Fruit fly (Drosophila melanogaster) whole organism, pupa: ENCODE measurements around the gene sog.

Source experiments
- CG10348 ChIP-seq: fragments of 200-800 bp; sonication (Bioruptor generic); IDR thresholded peaks from 2 replicates; pipeline ENCODE4 v1.3.6; 2022; ENCODE audit warnings: missing biosample characterization, missing genetic modification characterization
- CG12605 ChIP-seq: fragments of 200-800 bp; sonication (Bioruptor generic); IDR thresholded peaks from 2 replicates; pipeline ENCODE4 v1.3.6; 2022; ENCODE audit warnings: missing biosample characterization, missing genetic modification characterization
- CG13204 ChIP-seq: fragments of 200-800 bp; sonication (Bioruptor generic); optimal IDR thresholded peaks from 2 replicates; lab custom pipeline; 2018; ENCODE audit warnings: missing biosample characterization, mild to moderate bottlenecking, missing genetic modification characterization, moderate library complexity
- CG14655 ChIP-seq: fragments of 200-800 bp; sonication (Bioruptor generic); optimal IDR thresholded peaks from 3 replicates; lab custom pipeline; 2017; ENCODE audit warnings: mild to moderate bottlenecking, missing biosample characterization, missing genetic modification reagents, missing genetic modification characterization
- CG15710 ChIP-seq: fragments of 200-800 bp; sonication (Bioruptor generic); optimal IDR thresholded peaks from 2 replicates; lab custom pipeline; 2018; ENCODE audit warnings: missing biosample characterization, mild to moderate bottlenecking, missing genetic modification characterization, moderate library complexity
- CG17806 ChIP-seq: fragments of 200-800 bp; sonication (Bioruptor generic); optimal IDR thresholded peaks from 2 replicates; lab custom pipeline; 2018; ENCODE audit warnings: missing biosample characterization, mild to moderate bottlenecking, missing genetic modification characterization, moderate library complexity
- CG32121 ChIP-seq: fragments of 200-800 bp; sonication (Bioruptor generic); IDR thresholded peaks from 2 replicates; pipeline ENCODE4 v1.3.6; 2022; ENCODE audit warnings: missing biosample characterization, missing genetic modification characterization
- CG34367 ChIP-seq: fragments of 200-800 bp; sonication (Bioruptor generic); optimal IDR thresholded peaks from 2 replicates; lab custom pipeline; 2018; ENCODE audit warnings: missing biosample characterization, mild to moderate bottlenecking, missing genetic modification characterization
- CG4496 ChIP-seq: fragments of 200-800 bp; sonication (Bioruptor generic); IDR thresholded peaks from 3 replicates; pipeline ENCODE4 v1.3.6; 2022; ENCODE audit warnings: missing biosample characterization, missing genetic modification characterization
- CG8159 ChIP-seq: fragments of 200-800 bp; sonication (Bioruptor generic); optimal IDR thresholded peaks from 3 replicates; lab custom pipeline; 2018; ENCODE audit warnings: missing biosample characterization, mild to moderate bottlenecking, missing genetic modification characterization, moderate library complexity
- CG8301 ChIP-seq: fragments of 200-800 bp; sonication (Bioruptor generic); optimal IDR thresholded peaks from 2 replicates; lab custom pipeline; 2018; ENCODE audit warnings: missing biosample characterization, mild to moderate bottlenecking, missing genetic modification characterization
- CG9948 ChIP-seq: fragments of 200-800 bp; sonication (Bioruptor generic); optimal IDR thresholded peaks from 2 replicates; lab custom pipeline; 2018; ENCODE audit warnings: missing biosample characterization, mild to moderate bottlenecking, missing genetic modification characterization, moderate library complexity
- D1 ChIP-seq: fragments of 200-800 bp; sonication (Bioruptor generic); optimal IDR thresholded peaks from 2 replicates; lab custom pipeline; 2018; ENCODE audit warnings: missing biosample characterization, mild to moderate bottlenecking, missing genetic modification characterization, moderate library complexity
- EcR ChIP-seq: fragments of 200-800 bp; sonication (Bioruptor generic); optimal IDR thresholded peaks from 3 replicates; lab custom pipeline; 2019; ENCODE audit warnings: missing biosample characterization, missing genetic modification characterization, mild to moderate bottlenecking, moderate library complexity, missing genetic modification reagents
- Ets98B ChIP-seq: fragments of 200-800 bp; sonication (Bioruptor generic); IDR thresholded peaks from 2 replicates; pipeline ENCODE4 v1.3.6; 2022; ENCODE audit warnings: missing biosample characterization, missing genetic modification characterization
- Pif1A ChIP-seq: fragments of 200-800 bp; sonication (Bioruptor generic); optimal IDR thresholded peaks from 3 replicates; lab custom pipeline; 2016; ENCODE audit warnings: missing biosample characterization, missing genetic modification characterization
- Pif1B ChIP-seq: fragments of 200-800 bp; sonication (Bioruptor generic); optimal IDR thresholded peaks from 3 replicates; lab custom pipeline; 2016; ENCODE audit warnings: missing biosample characterization, missing genetic modification characterization
- Snoo ChIP-seq: fragments of 200-800 bp; sonication (Bioruptor generic); optimal IDR thresholded peaks from 3 replicates; lab custom pipeline; 2017; ENCODE audit warnings: missing biosample characterization, mild to moderate bottlenecking, missing genetic modification characterization, inconsistent platforms
- fd96Ca ChIP-seq: fragments of 200-800 bp; sonication (Bioruptor generic); IDR thresholded peaks from 3 replicates; pipeline ENCODE4 v1.3.6; 2022; ENCODE audit warnings: missing biosample characterization, missing genetic modification characterization
- gl ChIP-seq: fragments of 200-800 bp; sonication (Bioruptor generic); optimal IDR thresholded peaks from 2 replicates; lab custom pipeline; 2018; ENCODE audit warnings: missing biosample characterization, mild to moderate bottlenecking, missing genetic modification characterization
- rn ChIP-seq: fragments of 200-800 bp; sonication (Bioruptor generic); IDR thresholded peaks from 2 replicates; pipeline ENCODE4 v1.3.6; 2022; ENCODE audit warnings: missing biosample characterization, missing genetic modification characterization

sog gene

DNA sequence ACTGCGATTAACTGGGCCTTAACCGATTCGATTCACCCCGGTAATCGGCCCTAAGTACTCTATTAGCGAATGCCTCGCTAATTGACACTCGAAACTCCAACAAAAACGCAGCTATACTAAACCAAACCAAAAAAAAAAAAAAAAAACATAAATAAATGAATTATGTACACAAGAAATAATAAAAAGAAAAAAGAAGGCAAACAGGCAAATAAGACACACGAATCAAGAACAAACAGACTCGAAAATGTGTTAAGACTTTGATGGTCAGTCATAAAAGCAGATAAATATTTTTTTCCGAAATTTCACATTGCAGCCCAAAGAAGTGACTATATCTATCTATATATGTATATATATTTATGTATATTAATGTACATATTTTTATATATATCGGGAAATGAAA is 6.7 kb upstream of the sog start:
- TF ChIP-seq Ets98B = no peak
- TF ChIP-seq CG8159 (tag; lab: Kevin White, UChicago) = no peak
- TF ChIP-seq Snoo (tag; lab: Kevin White, UChicago) = no peak
- no peak for TF ChIP-seq CG32121 (GFP tag; lab: Robert Waterston, UW)
- no peak for TF ChIP-seq CG4496
- TF ChIP-seq CG8301 = no peak
- no peak for TF ChIP-seq EcR (GFP tag; lab: Kevin White, UChicago)
- no peak for TF ChIP-seq Pif1B (GFP tag; lab: Kevin White, UChicago)
- TF ChIP-seq gl = no peak
- TF ChIP-seq CG9948 (tag; lab: Kevin White, UChicago) = no peak
- TF ChIP-seq CG10348 (GFP tag; lab: Robert Waterston, UW) = no peak
- no peak for TF ChIP-seq D1 (tag; lab: Kevin White, UChicago)
- TF ChIP-seq CG13204 (GFP tag; lab: Kevin White, UChicago) = no peak
- no peak for TF ChIP-seq rn (GFP tag; lab: Robert Waterston, UW)
- TF ChIP-seq CG15710 (tag; lab: Kevin White, UChicago) = no peak
- TF ChIP-seq Pif1A = no peak

- TF ChIP-seq fd96Ca (peak; percentile 63; the same call in 2 of the 3 replicates), Pif1A (peak; percentile 24), Snoo (tag; lab: Kevin White, UChicago) (no peak), CG14655 (peak; percentile 85), rn (GFP tag; lab: Robert Waterston, UW) (0 out of 2 replicates have a peak, but pooled peaks have one; percentile 5), D1 (tag; lab: Kevin White, UChicago) (no peak), CG17806 (tag; lab: Kevin White, UChicago) (peak; percentile 53), CG4496 (peak; percentile 77), CG8159 (tag; lab: Kevin White, UChicago) (peak; percentile 37), CG9948 (tag; lab: Kevin White, UChicago) (peak; percentile 61), gl (no peak), CG8301 (peak; percentile 83), Pif1B (GFP tag; lab: Kevin White, UChicago) (peak; percentile 48), CG12605 (GFP tag; lab: Robert Waterston, UW) (peak; percentile 47; the same call in 1 of the 2 replicates), CG10348 (GFP tag; lab: Robert Waterston, UW) (no peak), Ets98B (peak; percentile 57), CG34367 (tag; lab: Kevin White, UChicago) (peak; percentile 23), CG15710 (tag; lab: Kevin White, UChicago) (peak; percentile 30)
Observed at dm6 chrX:15639017-15639416, 5.8 kb upstream of the sog start.

dm6 chrX:15632669-15633068 is 565 bp downstream of the sog start:
- TF ChIP-seq CG14655 (peak; percentile 1), CG15710 (tag; lab: Kevin White, UChicago) (no peak), CG9948 (tag; lab: Kevin White, UChicago) (no peak), CG32121 (GFP tag; lab: Robert Waterston, UW) (no peak), CG12605 (GFP tag; lab: Robert Waterston, UW) (no peak), Pif1A (no peak), CG8301 (no peak)

dm6 chrX:15631465-15631864 is 1.8 kb downstream of the sog start:
- TF ChIP-seq CG4496 (0 out of 3 replicates have a peak, but pooled peaks have one; percentile 14), CG14655 (no peak)

DNA sequence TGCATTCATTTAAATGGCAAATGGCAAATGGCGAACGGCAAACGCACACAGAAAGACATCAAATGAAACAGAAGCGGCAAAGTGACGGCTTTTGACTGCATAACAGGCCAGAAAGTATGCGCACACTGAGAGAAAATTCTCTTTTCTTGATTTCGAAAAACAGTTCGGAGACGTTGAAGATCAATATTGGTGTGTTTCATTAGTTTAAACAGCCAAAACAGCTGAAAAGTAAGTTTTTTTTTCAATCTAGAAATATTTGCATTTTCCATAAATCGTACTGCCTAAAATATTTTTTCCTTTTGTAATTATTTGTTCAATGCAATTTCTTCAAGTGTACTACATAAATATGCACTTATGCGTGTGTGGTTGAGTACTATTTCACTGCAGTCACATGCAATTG is 2.4 kb downstream of the sog start:
- TF ChIP-seq CG4496 = 0 out of 3 replicates have a peak, but pooled peaks have one; percentile 51
- peak; percentile 21 for TF ChIP-seq CG14655
- peak; percentile 15 for TF ChIP-seq CG8301
- no peak for TF ChIP-seq CG9948 (tag; lab: Kevin White, UChicago)
- no peak for TF ChIP-seq Pif1A
- TF ChIP-seq CG10348 (GFP tag; lab: Robert Waterston, UW) = 0 out of 2 replicates have a peak, but pooled peaks have one; percentile 9
- TF ChIP-seq CG15710 (tag; lab: Kevin White, UChicago) = no peak
- TF ChIP-seq CG12605 (GFP tag; lab: Robert Waterston, UW) = no peak
- TF ChIP-seq rn (GFP tag; lab: Robert Waterston, UW) = peak; percentile 33; the same call in 1 of the 2 replicates
- TF ChIP-seq CG32121 (GFP tag; lab: Robert Waterston, UW) = peak; percentile 71; the same call in 1 of the 2 replicates
- TF ChIP-seq, all 21 proteins: peak for 6

DNA sequence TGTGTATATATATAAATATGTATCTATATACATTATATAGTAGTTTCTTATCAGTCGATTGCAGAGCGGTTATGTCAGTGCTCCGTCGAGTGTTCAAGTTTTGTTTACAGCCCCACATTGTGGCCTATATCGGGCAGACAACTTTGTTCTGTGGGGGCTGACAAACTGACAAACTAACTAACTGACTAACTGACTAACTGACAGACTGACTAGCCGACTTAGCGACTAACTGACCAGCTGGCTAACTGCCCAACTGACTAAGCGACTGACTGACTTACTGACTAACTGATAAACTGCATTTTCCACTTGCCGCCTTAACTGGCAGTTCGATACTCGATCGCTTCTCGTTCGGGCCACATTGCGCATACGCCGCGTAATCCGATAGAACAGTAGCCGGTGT is 3.3 kb downstream of the sog start:
- TF ChIP-seq Snoo (tag; lab: Kevin White, UChicago) = no peak
- TF ChIP-seq CG34367 (tag; lab: Kevin White, UChicago) = no peak
- TF ChIP-seq CG9948 (tag; lab: Kevin White, UChicago) = no peak
- TF ChIP-seq Ets98B = no peak

- TF ChIP-seq Pif1B (GFP tag; lab: Kevin White, UChicago) (peak; percentile 6), Snoo (tag; lab: Kevin White, UChicago) (no peak), CG32121 (GFP tag; lab: Robert Waterston, UW) (peak; percentile 63; the same call in 1 of the 2 replicates), CG13204 (GFP tag; lab: Kevin White, UChicago) (peak; percentile 11), gl (no peak), CG9948 (tag; lab: Kevin White, UChicago) (no peak), Ets98B (peak; percentile 71; the same call in 1 of the 2 replicates), rn (GFP tag; lab: Robert Waterston, UW) (no peak), CG34367 (tag; lab: Kevin White, UChicago) (no peak), CG10348 (GFP tag; lab: Robert Waterston, UW) (no peak), CG14655 (no peak), CG8301 (no peak), CG15710 (tag; lab: Kevin White, UChicago) (no peak), CG17806 (tag; lab: Kevin White, UChicago) (no peak), D1 (tag; lab: Kevin White, UChicago) (no peak), CG4496 (peak; percentile 74; the same call in 2 of the 3 replicates), fd96Ca (no peak), EcR (GFP tag; lab: Kevin White, UChicago) (no peak), Pif1A (peak; percentile 1), CG8159 (tag; lab: Kevin White, UChicago) (no peak), CG12605 (GFP tag; lab: Robert Waterston, UW) (no peak)
Observed at dm6 chrX:15626279-15626678, 7.0 kb downstream of the sog start.
